Fruit fly (Drosophila melanogaster) whole organism, wandering third instar larva: Measurements from ENCODE around the gene Mcm7.

Source experiments
- Hr78 ChIP-seq: fragments of >200 bp; optimal IDR thresholded peaks from 2 replicates; lab custom pipeline; 2017; ENCODE audit warnings: missing biosample characterization, missing genetic modification characterization
- Mio ChIP-seq: sonication (Bioruptor generic); optimal IDR thresholded peaks from 2 replicates; lab custom pipeline; 2016; ENCODE audit warnings: missing biosample characterization, missing genetic modification characterization
- Myc ChIP-seq: fragments of >200 bp; optimal IDR thresholded peaks from 2 replicates; lab custom pipeline; 2017
- dl ChIP-seq, 2 experiments: fragments of 175-275, 200-275 bp in 1 of 2; fragments of 200-275 bp in 1 of 2; sonication (Bioruptor generic); optimal IDR thresholded peaks; lab custom pipeline; 2018; ENCODE audit warnings: mild to moderate bottlenecking in 2 of 2, missing biosample characterization in 2 of 2, missing genetic modification characterization in 2 of 2, moderate library complexity in 2 of 2; ENCODE audit not compliant: partially characterized antibody in 2 of 2, insufficient read depth in 1 of 2
- pan ChIP-seq: fragments of >200 bp; optimal IDR thresholded peaks from 2 replicates; lab custom pipeline; 2017
- rgr ChIP-seq: fragments of 200-800 bp; sonication (Bioruptor generic); optimal IDR thresholded peaks from 3 replicates; lab custom pipeline; 2016; ENCODE audit warnings: missing biosample characterization, mild to moderate bottlenecking, missing genetic modification characterization

- TF ChIP-seq pan (lab: Kevin White, UChicago) = no peak
- no peak for TF ChIP-seq Mio
- no peak for TF ChIP-seq Myc (lab: Kevin White, UChicago)
- TF ChIP-seq rgr (GFP tag; lab: Kevin White, UChicago) = no peak
- no peak for TF ChIP-seq dl (GFP tag; optimal IDR thresholded peaks at IDR 0.05; lab: Kevin White, UChicago; ENCODE audit: insufficient read depth in 1 of 2, partially characterized antibody in 2 of 2)
- no peak for TF ChIP-seq Hr78 (GFP tag; lab: Kevin White, UChicago)
These were observed 36.1 kb upstream of the Mcm7 start for dm6 chr3L:8855262-8855661.
